Fruit fly (Drosophila melanogaster): ENCODE results near the gene Gr10a.

The Gr10a gene

DNA sequence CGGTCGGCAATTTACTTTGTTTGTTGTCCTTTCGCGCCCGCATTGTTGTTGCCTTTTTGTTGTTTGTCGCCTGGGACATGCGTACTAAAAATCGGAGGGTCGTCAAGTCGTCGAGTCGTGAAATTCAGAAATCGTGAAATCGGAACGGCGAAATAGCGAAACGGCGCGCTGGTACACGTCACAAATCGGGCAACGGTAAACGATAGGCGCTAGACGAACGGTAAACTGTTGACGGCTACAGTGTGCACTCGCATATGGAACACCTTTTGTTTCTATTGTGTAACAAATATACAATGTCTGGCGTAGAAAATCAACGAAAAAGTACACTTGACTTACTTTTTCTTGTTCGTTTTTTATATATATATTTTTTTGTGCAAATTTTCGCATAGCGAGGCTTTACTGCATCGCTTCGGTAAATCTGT is 33.2 kb downstream of the Gr10a start (continued):
- TF ChIP-seq CG8281 (tag; optimal IDR thresholded peaks at IDR 0.05): peak; percentile 42
- TF ChIP-seq kah (GFP tag; optimal IDR thresholded peaks at IDR 0.05): peak; percentile 2
- TF ChIP-seq psq (GFP tag; optimal IDR thresholded peaks at IDR 0.05): no peak
- TF ChIP-seq dmrt11E (tag; optimal IDR thresholded peaks at IDR 0.05): no peak
- no peak for TF ChIP-seq CG4707 (GFP tag; optimal IDR thresholded peaks at IDR 0.05)
- peak; percentile 80 for TF ChIP-seq lmd (GFP tag; IDR thresholded peaks at IDR 0.05)
- no peak for TF ChIP-seq hkb (optimal IDR thresholded peaks at IDR 0.05)
- peak; percentile 73 for TF ChIP-seq hkb (GFP tag; IDR thresholded peaks at IDR 0.05)
- TF ChIP-seq CG11085 (GFP tag; IDR thresholded peaks at IDR 0.05): peak; percentile 84
- TF ChIP-seq CG11247 (GFP tag; IDR thresholded peaks at IDR 0.05): peak; percentile 81
- TF ChIP-seq cas (GFP tag; IDR thresholded peaks at IDR 0.05): peak; percentile 56; the same call in 1 of the 2 replicates
- TF ChIP-seq CG32767 (GFP tag; IDR thresholded peaks at IDR 0.05): peak; percentile 54; the same call in 1 of the 2 replicates
- peak; percentile 29 for TF ChIP-seq Camta (GFP tag; optimal IDR thresholded peaks at IDR 0.05)
- TF ChIP-seq sug (tag; optimal IDR thresholded peaks at IDR 0.05): peak; percentile 60
- no peak for TF ChIP-seq hbn (GFP tag; IDR thresholded peaks at IDR 0.05; ENCODE audit: partially characterized antibody)
- TF ChIP-seq CG14860 (GFP tag; IDR thresholded peaks at IDR 0.05; ENCODE audit: partially characterized antibody): no peak
- no peak for TF ChIP-seq zf30C (GFP tag; optimal IDR thresholded peaks at IDR 0.05)
- TF ChIP-seq CG13775 (GFP tag; optimal IDR thresholded peaks at IDR 0.05): peak; percentile 57
- TF ChIP-seq CG2889 (GFP tag; IDR thresholded peaks at IDR 0.05): peak; percentile 65; the same call in 2 of the 3 replicates
- TF ChIP-seq luna (GFP tag; optimal IDR thresholded peaks at IDR 0.05): no peak
- TF ChIP-seq CG11695 (GFP tag; IDR thresholded peaks at IDR 0.05): peak; percentile 72; the same call in 2 of the 3 replicates
- no peak for TF ChIP-seq pzg (GFP tag; optimal IDR thresholded peaks at IDR 0.05)
- TF ChIP-seq CG14050 (GFP tag; IDR thresholded peaks at IDR 0.05): peak; percentile 54; the same call in 2 of the 3 replicates
- TF ChIP-seq CG1792 (GFP tag; optimal IDR thresholded peaks at IDR 0.05): no peak
- TF ChIP-seq CG10979 (tag; optimal IDR thresholded peaks at IDR 0.05): no peak
- no peak for TF ChIP-seq ab (GFP tag; optimal IDR thresholded peaks at IDR 0.05)
- TF ChIP-seq stc (GFP tag; IDR thresholded peaks at IDR 0.05): peak; percentile 58; the same call in 1 of the 2 replicates
- TF ChIP-seq toy (GFP tag; IDR thresholded peaks at IDR 0.05): peak; percentile 46; the same call in 1 of the 2 replicates
- peak; percentile 54 for TF ChIP-seq tin (GFP tag; optimal IDR thresholded peaks at IDR 0.05)
- TF ChIP-seq CG2129 (GFP tag; IDR thresholded peaks at IDR 0.05; ENCODE audit: partially characterized antibody): no peak
- TF ChIP-seq Dp (GFP tag; optimal IDR thresholded peaks at IDR 0.05): no peak
- TF ChIP-seq CG10274 (GFP tag; optimal IDR thresholded peaks at IDR 0.05): peak; percentile 21
- peak; percentile 73 for TF ChIP-seq BtbVII (GFP tag; optimal IDR thresholded peaks at IDR 0.05)
- TF ChIP-seq gt (GFP tag; IDR thresholded peaks at IDR 0.05): no peak
- TF ChIP-seq CG16779 (GFP tag; IDR thresholded peaks at IDR 0.05): 0 out of 2 replicates have a peak, but pooled peaks have one; percentile 53
- peak; percentile 9 for TF ChIP-seq CTCF (GFP tag; optimal IDR thresholded peaks at IDR 0.05)
- peak; percentile 69 for TF ChIP-seq pfk (GFP tag; optimal IDR thresholded peaks at IDR 0.05)
- peak; percentile 62; the same call in 1 of the 2 replicates for TF ChIP-seq dimm (GFP tag; IDR thresholded peaks at IDR 0.05)
- TF ChIP-seq lola (GFP tag; optimal IDR thresholded peaks at IDR 0.05): no peak
- TF ChIP-seq insv (GFP tag; optimal IDR thresholded peaks at IDR 0.05): no peak
- TF ChIP-seq bbx (GFP tag; IDR thresholded peaks at IDR 0.05; ENCODE audit: partially characterized antibody): no peak
- TF ChIP-seq sens (GFP tag): peak; percentile 80
- no peak for TF ChIP-seq Lpt (GFP tag; optimal IDR thresholded peaks at IDR 0.05)
- no peak for TF ChIP-seq dan (GFP tag; IDR thresholded peaks at IDR 0.05)
- no peak for TF ChIP-seq wor (GFP tag; IDR thresholded peaks at IDR 0.05)
- TF ChIP-seq CG17186 (GFP tag; optimal IDR thresholded peaks at IDR 0.05): no peak
- TF ChIP-seq pb (GFP tag; optimal IDR thresholded peaks at IDR 0.05): no peak
- peak; percentile 53 for TF ChIP-seq CG1233 (GFP tag; optimal IDR thresholded peaks at IDR 0.05)
- TF ChIP-seq gcm (GFP tag; optimal IDR thresholded peaks at IDR 0.05): no peak
